Worm (Caenorhabditis elegans) whole organism, L3 larva: ENCODE measurements around the gene F49F1.4.

Experiments
- R02D3.7 ChIP-seq: fragments of 150-350 bp; optimal IDR thresholded peaks from 2 replicates; lab custom pipeline; 2014; ENCODE audit warnings: missing biosample characterization, missing genetic modification characterization
- ZK546.5 ChIP-seq: sonication (generic microtip); optimal IDR thresholded peaks from 2 replicates; lab custom pipeline; 2017; ENCODE audit warnings: missing biosample characterization, missing genetic modification characterization
- ama-1 ChIP-seq: fragments of 150-350 bp; optimal IDR thresholded peaks from 2 replicates; lab custom pipeline; 2018
- ceh-16 ChIP-seq: sonication (generic microtip); optimal IDR thresholded peaks from 2 replicates; lab custom pipeline; 2017; ENCODE audit warnings: missing biosample characterization, missing genetic modification characterization
- ceh-82 ChIP-seq: fragments of 150-350 bp; optimal IDR thresholded peaks from 2 replicates; lab custom pipeline; 2014; ENCODE audit warnings: missing biosample characterization, missing genetic modification characterization
- ceh-9 ChIP-seq: sonication (generic microtip); optimal IDR thresholded peaks from 2 replicates; lab custom pipeline; 2018; ENCODE audit warnings: missing biosample characterization, missing genetic modification characterization
- daf-12 ChIP-seq: fragments of 150-350 bp; optimal IDR thresholded peaks from 2 replicates; lab custom pipeline; 2014; ENCODE audit warnings: missing biosample characterization, missing genetic modification reagents, missing genetic modification characterization
- egl-27 ChIP-seq: sonication (generic microtip); optimal IDR thresholded peaks from 4 replicates; lab custom pipeline; 2017; ENCODE audit warnings: missing biosample characterization, missing genetic modification reagents, missing genetic modification characterization
- elt-2 ChIP-seq: sonication (generic microtip); optimal IDR thresholded peaks from 2 replicates; lab custom pipeline; 2016; ENCODE audit warnings: missing genetic modification reagents, mild to moderate bottlenecking, missing genetic modification characterization, missing compliant biosample characterization
- elt-3 ChIP-seq, 3 experiments: fragments of 150-350 bp in 1 of 3; sonication (generic microtip) in 2 of 3; optimal IDR thresholded peaks; 2 replicates in 2 of 3; 4 replicates in 1 of 3; lab custom pipeline; 2014 to 2017; ENCODE audit warnings: missing biosample characterization in 3 of 3, missing genetic modification characterization in 3 of 3
- eor-1 ChIP-seq, 2 experiments: fragments of 150-350 bp; optimal IDR thresholded peaks; 2 replicates each; lab custom pipeline; 2014 to 2018; ENCODE audit warnings: missing biosample characterization in 2 of 2, missing genetic modification characterization in 2 of 2
- fkh-10 ChIP-seq: sonication (generic microtip); optimal IDR thresholded peaks from 2 replicates; lab custom pipeline; 2017; ENCODE audit warnings: missing biosample characterization, missing genetic modification reagents, missing genetic modification characterization
- hmg-11 ChIP-seq: sonication (generic microtip); optimal IDR thresholded peaks from 2 replicates; lab custom pipeline; 2016; ENCODE audit warnings: missing genetic modification characterization, missing compliant biosample characterization
- lin-39 ChIP-seq: fragments of 150-350 bp; optimal IDR thresholded peaks from 2 replicates; lab custom pipeline; 2018; ENCODE audit warnings: missing biosample characterization, missing genetic modification reagents, missing genetic modification characterization
- lsy-12 ChIP-seq: sonication (generic microtip); optimal IDR thresholded peaks from 2 replicates; lab custom pipeline; 2016; ENCODE audit warnings: mild to moderate bottlenecking, missing genetic modification characterization, missing compliant biosample characterization
- mdl-1 ChIP-seq: fragments of 150-350 bp; optimal IDR thresholded peaks from 2 replicates; lab custom pipeline; 2014; ENCODE audit warnings: missing biosample characterization, missing genetic modification characterization
- nhr-23 ChIP-seq: fragments of 150-350 bp; optimal IDR thresholded peaks from 2 replicates; lab custom pipeline; 2014; ENCODE audit warnings: missing biosample characterization, missing genetic modification reagents, missing genetic modification characterization
- nhr-237 ChIP-seq: fragments of 150-350 bp; optimal IDR thresholded peaks from 2 replicates; lab custom pipeline; 2014; ENCODE audit warnings: missing biosample characterization, missing genetic modification characterization
- nhr-25 ChIP-seq: sonication (generic microtip); optimal IDR thresholded peaks from 2 replicates; lab custom pipeline; 2017; ENCODE audit warnings: missing biosample characterization, missing genetic modification characterization
- nhr-67 ChIP-seq: fragments of 150-350 bp; optimal IDR thresholded peaks from 2 replicates; lab custom pipeline; 2014; ENCODE audit warnings: missing biosample characterization, missing genetic modification characterization
- pqm-1 ChIP-seq: fragments of 150-350 bp; optimal IDR thresholded peaks from 2 replicates; lab custom pipeline; 2017; ENCODE audit warnings: missing biosample characterization, missing genetic modification characterization, inconsistent platforms
- sea-2 ChIP-seq: fragments of 150-350 bp; sonication (generic microtip); optimal IDR thresholded peaks from 4 replicates; lab custom pipeline; 2014; ENCODE audit warnings: missing biosample characterization, missing genetic modification reagents, missing genetic modification characterization
- snpc-4 ChIP-seq: fragments of 150-350 bp; optimal IDR thresholded peaks from 2 replicates; lab custom pipeline; 2014; ENCODE audit warnings: missing biosample characterization, missing genetic modification characterization
- tbx-2 ChIP-seq: sonication (generic microtip); optimal IDR thresholded peaks from 2 replicates; lab custom pipeline; 2016; ENCODE audit warnings: mild to moderate bottlenecking, missing genetic modification characterization, missing compliant biosample characterization
- unc-62 ChIP-seq: fragments of 150-350 bp; sonication (generic microtip); optimal IDR thresholded peaks from 4 replicates; lab custom pipeline; 2014; ENCODE audit warnings: missing biosample characterization, missing genetic modification reagents, missing genetic modification characterization
- zag-1 ChIP-seq: fragments of 150-350 bp; optimal IDR thresholded peaks from 2 replicates; lab custom pipeline; 2014; ENCODE audit warnings: missing biosample characterization, missing genetic modification characterization
- ztf-11 ChIP-seq: fragments of 150-350 bp; optimal IDR thresholded peaks from 2 replicates; lab custom pipeline; 2014; ENCODE audit warnings: missing biosample characterization, missing genetic modification characterization

F49F1.4 gene

DNA sequence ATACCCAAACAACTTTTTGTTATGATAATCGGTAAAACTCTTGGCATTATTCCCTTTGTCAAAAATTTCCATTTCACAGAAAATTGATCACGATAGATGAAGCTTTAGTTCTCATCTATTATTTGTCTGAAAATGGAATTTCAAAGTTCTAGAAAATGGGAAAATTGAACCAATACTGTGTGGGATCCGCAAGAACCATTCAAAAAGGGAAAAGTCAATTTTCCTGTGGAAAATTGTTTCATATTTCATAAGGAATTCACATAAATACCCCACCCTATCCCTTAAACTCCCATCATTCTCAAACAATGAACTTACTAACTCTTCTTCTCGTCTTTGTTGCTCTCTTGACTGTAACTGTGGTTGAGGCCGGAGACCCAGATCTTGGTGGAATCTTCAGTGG lies 34.7 kb downstream of the F49F1.4 start, which contains the start of the genes C35B1.9 and C35B1.3:
TSS of gene C35B1.9 (minus strand) at position 101 of the 400 bp plus-strand sequence.
TSS of gene C35B1.3 (plus strand) at position 306 of the 400 bp plus-strand sequence.
- TF ChIP-seq lsy-12 (tag; lab: Kevin White, UChicago) (no peak), ZK546.5 (tag; lab: Kevin White, UChicago) (no peak)

DNA sequence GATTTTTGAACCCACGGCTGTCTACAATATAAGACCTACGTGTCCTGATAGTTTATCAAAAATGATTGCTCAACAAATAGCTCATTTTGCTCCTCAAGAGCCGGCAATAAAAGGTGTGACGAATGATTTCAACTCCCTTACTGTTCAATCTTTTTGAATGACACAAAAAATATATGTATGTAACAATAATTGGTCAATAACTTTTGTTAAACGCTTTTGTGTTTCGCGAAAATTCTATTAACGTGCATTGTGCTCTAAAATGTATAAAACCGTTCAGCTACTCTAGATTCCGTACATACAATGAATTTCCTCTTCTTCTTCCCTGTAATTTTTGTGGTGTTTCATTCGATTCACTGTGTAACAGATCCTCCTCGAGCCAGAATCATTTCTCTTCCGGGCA lies 36.0 kb downstream of the F49F1.4 start, which contains the start of gene C35B1.4:
TSS of gene C35B1.4 (plus strand) at position 301 of the 400 bp plus-strand sequence.
- TF ChIP-seq lin-39 (tag; lab: Kevin White, UChicago) (no peak), ztf-11 (no peak)

ce11 chrIV:4078901-4079300 lies 36.6 kb downstream of the F49F1.4 start, which contains the start of gene C35B1.8:
TSS of gene C35B1.8 (minus strand) at chrIV:4079001.
- TF ChIP-seq unc-62 (no peak), R02D3.7 (tag; lab: Kevin White, UChicago) (no peak), nhr-25 (tag; lab: Kevin White, UChicago) (no peak), eor-1 (tag; optimal IDR thresholded peaks at IDR 0.05; lab: Kevin White, UChicago) (no peak), mdl-1 (tag; lab: Kevin White, UChicago) (no peak), pqm-1 (no peak), hmg-11 (no peak), daf-12 (tag; lab: Kevin White, UChicago) (no peak)

DNA sequence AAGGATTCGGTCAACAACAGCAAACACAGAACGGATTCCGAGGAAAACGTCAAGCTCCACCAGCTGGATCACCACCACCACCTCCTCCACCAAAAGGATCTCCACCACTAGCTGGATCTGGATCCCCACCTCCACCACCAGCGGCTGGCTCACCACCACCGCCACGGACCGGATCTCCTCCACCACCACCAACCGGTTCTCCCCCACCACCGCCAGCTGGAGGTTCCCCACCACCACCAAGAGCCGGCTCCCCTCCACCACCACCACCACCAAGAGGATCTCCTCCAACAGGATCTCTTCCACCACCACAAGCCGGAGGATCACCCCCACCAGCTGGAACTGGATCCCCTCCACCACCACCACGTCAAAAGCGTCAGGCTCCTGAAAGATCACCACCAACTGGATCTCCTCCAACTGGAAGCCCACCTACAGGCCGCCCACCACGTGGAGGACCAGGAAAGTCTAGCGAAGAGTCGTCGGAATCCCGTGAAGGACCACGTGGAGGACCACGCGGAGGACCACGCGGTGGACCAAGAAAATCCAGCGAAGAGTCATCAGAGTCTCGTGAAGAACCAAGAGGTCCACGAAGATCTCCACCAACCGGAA lies 38.7 kb downstream of the F49F1.4 start:
- no peak for TF ChIP-seq mdl-1 (tag; lab: Kevin White, UChicago)
- TF ChIP-seq egl-27 (tag; lab: Kevin White, UChicago), result no peak
- no peak for TF ChIP-seq ceh-16
- TF ChIP-seq sea-2 (GFP tag; lab: Kevin White, UChicago), result no peak
- TF ChIP-seq elt-3 (tag; optimal IDR thresholded peaks at IDR 0.05; lab: Kevin White, UChicago), result no peak
- no peak for TF ChIP-seq hmg-11
- TF ChIP-seq daf-12 (tag; lab: Kevin White, UChicago), result no peak
- no peak for TF ChIP-seq tbx-2 (tag; lab: Kevin White, UChicago)
- TF ChIP-seq nhr-237 (tag; lab: Kevin White, UChicago), result no peak
- no peak for TF ChIP-seq R02D3.7 (tag; lab: Kevin White, UChicago)
- no peak for TF ChIP-seq fkh-10 (GFP tag; lab: Kevin White, UChicago)
- no peak for TF ChIP-seq elt-2 (tag; lab: Kevin White, UChicago)

DNA sequence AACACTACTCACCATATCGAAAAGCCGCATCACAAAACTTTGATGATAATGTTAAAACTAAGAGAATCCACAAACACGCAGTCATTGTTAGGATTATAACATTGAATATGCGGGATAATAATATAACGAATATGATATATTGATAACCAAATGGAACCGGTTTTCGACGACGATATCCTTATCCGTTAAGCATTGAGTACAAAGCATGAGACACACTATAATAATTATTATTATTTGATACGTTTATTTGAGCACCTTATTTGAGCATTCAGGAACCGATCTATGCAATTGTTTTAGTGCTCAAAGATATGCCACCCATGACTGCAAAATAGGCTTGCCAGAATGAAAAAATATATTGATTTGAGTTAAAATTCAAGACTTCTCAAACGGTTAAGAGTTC lies 40.9 kb downstream of the F49F1.4 start, which contains the start of gene W03D2.9:
TSS of gene W03D2.9 (minus strand) at position 101 of the 400 bp plus-strand sequence.
- no peak for TF ChIP-seq zag-1 (tag; lab: Kevin White, UChicago)
- no peak for TF ChIP-seq ceh-9 (tag; lab: Kevin White, UChicago)
- no peak for TF ChIP-seq mdl-1 (tag; lab: Kevin White, UChicago)
- no peak for TF ChIP-seq ceh-82 (tag; lab: Kevin White, UChicago)
- no peak for TF ChIP-seq elt-2 (tag; lab: Kevin White, UChicago)

DNA sequence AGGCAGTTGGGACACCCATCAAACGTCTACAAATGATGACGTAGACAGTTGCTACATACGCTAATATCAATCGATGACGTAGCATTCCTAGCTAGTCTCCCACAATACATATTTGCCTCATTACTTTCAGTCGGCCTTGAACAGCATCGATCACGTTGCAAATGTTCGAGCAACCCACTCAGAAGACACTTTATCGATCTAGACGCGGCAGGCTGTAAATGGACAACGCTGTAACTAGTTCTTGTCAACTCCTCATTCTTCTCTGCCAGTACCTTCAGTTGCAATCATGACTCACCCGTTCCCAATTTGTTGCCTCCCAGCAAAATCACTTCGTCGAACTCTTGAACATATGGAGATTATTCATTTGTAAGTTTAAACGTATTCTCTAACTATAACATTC lies 43.5 kb downstream of the F49F1.4 start, which contains the start of gene pqn-75:
TSS of gene pqn-75 (plus strand) at position 301 of the 400 bp plus-strand sequence.
- no peak for TF ChIP-seq ceh-82 (tag; lab: Kevin White, UChicago)
- no peak for TF ChIP-seq daf-12 (tag; lab: Kevin White, UChicago)
- no peak for TF ChIP-seq sea-2 (GFP tag; lab: Kevin White, UChicago)
- no peak for TF ChIP-seq fkh-10 (GFP tag; lab: Kevin White, UChicago)
- TF ChIP-seq ZK546.5 (tag; lab: Kevin White, UChicago), result no peak
- no peak for TF ChIP-seq ama-1 (lab: Kevin White, UChicago)
- TF ChIP-seq, all 47 proteins: peak for 0

ce11 chrIV:4070810-4071209 lies 44.7 kb downstream of the F49F1.4 start:
- TF ChIP-seq snpc-4 (tag; lab: Kevin White, UChicago) (no peak), nhr-67 (tag; lab: Kevin White, UChicago) (no peak), lsy-12 (tag; lab: Kevin White, UChicago) (no peak), daf-12 (tag; lab: Kevin White, UChicago) (no peak), mdl-1 (tag; lab: Kevin White, UChicago) (no peak), nhr-23 (tag; lab: Kevin White, UChicago) (no peak)
- TF ChIP-seq, all 47 proteins: peak for 0
